Fruit fly (Drosophila melanogaster) whole organism, prepupa: Measurements from ENCODE around the gene mRpL30.
A peak's percentile ranks its signal among the peaks of the same experiment; 100 is the strongest.

Source experiments
- Blimp-1 ChIP-seq: fragments of 200-800 bp; sonication (Bioruptor generic); optimal IDR thresholded peaks from 3 replicates; lab custom pipeline; 2017; ENCODE audit warnings: missing biosample characterization, missing genetic modification characterization, mild to moderate bottlenecking, moderate library complexity, missing genetic modification reagents
- CG10631 ChIP-seq: fragments of 200-800 bp; sonication (Bioruptor generic); optimal IDR thresholded peaks from 2 replicates; lab custom pipeline; 2016; ENCODE audit warnings: missing biosample characterization, missing genetic modification characterization
- CG10669 ChIP-seq: fragments of 200-800 bp; sonication (Bioruptor generic); optimal IDR thresholded peaks from 3 replicates; lab custom pipeline; 2018; ENCODE audit warnings: missing biosample characterization, mild to moderate bottlenecking, missing genetic modification characterization, moderate library complexity
- CG11294 ChIP-seq: fragments of 200-800 bp; sonication (Bioruptor generic); IDR thresholded peaks from 2 replicates; pipeline ENCODE4 v1.3.6; 2022; ENCODE audit warnings: missing biosample characterization, missing genetic modification characterization
- CG11902 ChIP-seq: fragments of 200-800 bp; sonication (Bioruptor generic); optimal IDR thresholded peaks from 3 replicates; lab custom pipeline; 2016; ENCODE audit warnings: missing biosample characterization, missing genetic modification characterization
- CG15336 ChIP-seq: fragments of 200-800 bp; sonication (Bioruptor generic); IDR thresholded peaks from 2 replicates; pipeline ENCODE4 v1.3.6; 2022; ENCODE audit warnings: missing biosample characterization, missing genetic modification characterization
- CG1621 ChIP-seq: fragments of 200-800 bp; sonication (Bioruptor generic); optimal IDR thresholded peaks from 3 replicates; lab custom pipeline; 2018; ENCODE audit warnings: missing biosample characterization, mild to moderate bottlenecking, missing genetic modification characterization
- CG16779 ChIP-seq: fragments of 200-800 bp; sonication (Bioruptor generic); optimal IDR thresholded peaks from 3 replicates; lab custom pipeline; 2017; ENCODE audit warnings: missing biosample characterization, mild to moderate bottlenecking, missing genetic modification characterization
- CG3032 ChIP-seq: fragments of 200-800 bp; optimal IDR thresholded peaks from 2 replicates; lab custom pipeline; 2019; ENCODE audit warnings: missing biosample characterization, mild to moderate bottlenecking, missing genetic modification characterization, moderate library complexity
- CG31627 ChIP-seq: fragments of 200-800 bp; sonication (Bioruptor generic); optimal IDR thresholded peaks from 3 replicates; lab custom pipeline; 2016; ENCODE audit warnings: missing biosample characterization, missing genetic modification characterization
- CG32006 ChIP-seq: fragments of 200-800 bp; sonication (Bioruptor generic); optimal IDR thresholded peaks from 3 replicates; lab custom pipeline; 2017; ENCODE audit warnings: missing biosample characterization, mild to moderate bottlenecking, missing genetic modification characterization
- CG34406 ChIP-seq: fragments of 200-800 bp; sonication (Bioruptor generic); optimal IDR thresholded peaks from 3 replicates; lab custom pipeline; 2016; ENCODE audit warnings: missing biosample characterization, missing genetic modification characterization
- CG3919 ChIP-seq: fragments of 200-800 bp; sonication (Bioruptor generic); optimal IDR thresholded peaks from 3 replicates; lab custom pipeline; 2016; ENCODE audit warnings: missing biosample characterization, missing genetic modification characterization
- CG4318 ChIP-seq: fragments of 200-800 bp; sonication (Bioruptor generic); optimal IDR thresholded peaks from 3 replicates; lab custom pipeline; 2017; ENCODE audit warnings: missing biosample characterization, mild to moderate bottlenecking, missing genetic modification characterization
- CG6276 ChIP-seq: fragments of 200-800 bp; sonication (Bioruptor generic); optimal IDR thresholded peaks from 2 replicates; lab custom pipeline; 2017; ENCODE audit warnings: missing biosample characterization, mild to moderate bottlenecking, missing genetic modification characterization
- CG6792 ChIP-seq: fragments of 200-800 bp; sonication (Bioruptor generic); optimal IDR thresholded peaks from 3 replicates; lab custom pipeline; 2016; ENCODE audit warnings: missing biosample characterization, missing genetic modification characterization
- CG6808 ChIP-seq: fragments of 200-800 bp; sonication (Bioruptor generic); optimal IDR thresholded peaks from 3 replicates; lab custom pipeline; 2017; ENCODE audit warnings: missing biosample characterization, missing genetic modification characterization, mild to moderate bottlenecking, moderate library complexity, missing genetic modification reagents
- CG6854 ChIP-seq: fragments of 200-800 bp; sonication (Bioruptor generic); optimal IDR thresholded peaks from 2 replicates; lab custom pipeline; 2017; ENCODE audit warnings: missing biosample characterization, mild to moderate bottlenecking, missing genetic modification characterization
- CG7368 ChIP-seq: fragments of 200-800 bp; sonication (Bioruptor generic); optimal IDR thresholded peaks from 3 replicates; lab custom pipeline; 2016; ENCODE audit warnings: missing biosample characterization, missing genetic modification characterization
- CG8119 ChIP-seq: fragments of 200-800 bp; sonication (Bioruptor generic); IDR thresholded peaks from 3 replicates; pipeline ENCODE4 v1.3.6; 2022; ENCODE audit warnings: missing biosample characterization, missing genetic modification characterization
- CG8319 ChIP-seq: fragments of 200-800 bp; sonication (Bioruptor generic); optimal IDR thresholded peaks from 3 replicates; lab custom pipeline; 2016; ENCODE audit warnings: missing biosample characterization, missing genetic modification characterization
- CG8632 ChIP-seq: fragments of 200-800 bp; sonication (Bioruptor generic); optimal IDR thresholded peaks from 3 replicates; lab custom pipeline; 2016; ENCODE audit warnings: missing biosample characterization, missing genetic modification characterization
- CG9139 ChIP-seq: fragments of 200-800 bp; sonication (Bioruptor generic); optimal IDR thresholded peaks from 3 replicates; lab custom pipeline; 2017; ENCODE audit warnings: missing biosample characterization, mild to moderate bottlenecking, missing genetic modification characterization
- Eip75B ChIP-seq: fragments of 200-800 bp; sonication (Bioruptor generic); optimal IDR thresholded peaks from 3 replicates; lab custom pipeline; 2016; ENCODE audit warnings: missing biosample characterization, missing genetic modification characterization
- Eip78C ChIP-seq: fragments of 200-800 bp; sonication (Bioruptor generic); peaks from one replicate; lab custom pipeline; 2016; ENCODE audit warnings: missing biosample characterization, missing genetic modification characterization
- Eip93F ChIP-seq: fragments of 200-800 bp; sonication (Bioruptor generic); optimal IDR thresholded peaks from 2 replicates; lab custom pipeline; 2016; ENCODE audit warnings: missing biosample characterization, mild to moderate bottlenecking, missing genetic modification characterization
- Ets21C ChIP-seq: fragments of 200-800 bp; sonication (Bioruptor generic); optimal IDR thresholded peaks from 3 replicates; lab custom pipeline; 2016; ENCODE audit warnings: missing biosample characterization, missing genetic modification characterization
- Ets96B ChIP-seq: fragments of 200-800 bp; optimal IDR thresholded peaks from 2 replicates; lab custom pipeline; 2019; ENCODE audit warnings: missing biosample characterization, mild to moderate bottlenecking, missing genetic modification characterization, moderate library complexity
- Gug ChIP-seq: fragments of 200-800 bp; sonication (Bioruptor generic); IDR thresholded peaks from 2 replicates; pipeline ENCODE4 v1.3.6; 2022; ENCODE audit warnings: missing biosample characterization, missing genetic modification characterization
- Hr38 ChIP-seq: sonication (Bioruptor generic); optimal IDR thresholded peaks from 2 replicates; lab custom pipeline; 2016; ENCODE audit warnings: missing biosample characterization, missing genetic modification characterization
- Hr39 ChIP-seq: fragments of 200-800 bp; sonication (Bioruptor generic); optimal IDR thresholded peaks from 2 replicates; lab custom pipeline; 2016; ENCODE audit warnings: missing biosample characterization, missing genetic modification characterization
- Hr4 ChIP-seq: fragments of 200-800 bp; sonication (Bioruptor generic); optimal IDR thresholded peaks from 3 replicates; lab custom pipeline; 2016; ENCODE audit warnings: missing biosample characterization, missing genetic modification characterization
- Met ChIP-seq: fragments of 200-800 bp; sonication (Bioruptor generic); optimal IDR thresholded peaks from 3 replicates; lab custom pipeline; 2016; ENCODE audit warnings: missing biosample characterization, missing genetic modification characterization
- OdsH ChIP-seq: fragments of 200-800 bp; sonication (Bioruptor generic); optimal IDR thresholded peaks from 3 replicates; lab custom pipeline; 2016; ENCODE audit warnings: missing biosample characterization, missing genetic modification characterization
- Sox102F ChIP-seq: fragments of 200-800 bp; sonication (Bioruptor generic); optimal IDR thresholded peaks from 2 replicates; lab custom pipeline; 2016; ENCODE audit warnings: missing biosample characterization, mild to moderate bottlenecking, missing genetic modification characterization
- Sox15 ChIP-seq: fragments of 200-800 bp; sonication (Bioruptor generic); optimal IDR thresholded peaks from 3 replicates; lab custom pipeline; 2016; ENCODE audit warnings: missing biosample characterization, missing genetic modification characterization
- achi ChIP-seq: fragments of 200-800 bp; sonication (Bioruptor generic); optimal IDR thresholded peaks from 3 replicates; lab custom pipeline; 2016; ENCODE audit warnings: missing biosample characterization, missing genetic modification characterization
- cyc ChIP-seq: fragments of 200-800 bp; sonication (Bioruptor generic); optimal IDR thresholded peaks from 3 replicates; lab custom pipeline; 2016; ENCODE audit warnings: missing biosample characterization, missing genetic modification characterization
- dac ChIP-seq: fragments of 200-800 bp; sonication (Bioruptor generic); optimal IDR thresholded peaks from 2 replicates; lab custom pipeline; 2017; ENCODE audit warnings: missing biosample characterization, mild to moderate bottlenecking, missing genetic modification characterization
- dsx ChIP-seq: fragments of 200-800 bp; optimal IDR thresholded peaks from 3 replicates; lab custom pipeline; 2019; ENCODE audit warnings: missing biosample characterization, mild to moderate bottlenecking, missing genetic modification characterization, moderate library complexity; ENCODE audit not compliant: poor library complexity, severe bottlenecking
- eg ChIP-seq: fragments of 200-800 bp; sonication (Bioruptor generic); IDR thresholded peaks from 3 replicates; pipeline ENCODE4 v1.3.6; 2022; ENCODE audit warnings: missing biosample characterization, missing genetic modification characterization
- esn ChIP-seq: fragments of 200-800 bp; sonication (Bioruptor generic); optimal IDR thresholded peaks from 2 replicates; lab custom pipeline; 2016; ENCODE audit warnings: missing biosample characterization, mild to moderate bottlenecking, missing genetic modification characterization, moderate library complexity
- fd59A ChIP-seq: fragments of 200-800 bp; sonication (Bioruptor generic); optimal IDR thresholded peaks from 2 replicates; lab custom pipeline; 2017; ENCODE audit warnings: missing biosample characterization, mild to moderate bottlenecking, missing genetic modification characterization, missing genetic modification reagents
- net ChIP-seq: fragments of 200-800 bp; sonication (Bioruptor generic); optimal IDR thresholded peaks from 3 replicates; lab custom pipeline; 2016; ENCODE audit warnings: missing biosample characterization, missing genetic modification characterization
- pdm3 ChIP-seq: fragments of 200-800 bp; sonication (Bioruptor generic); optimal IDR thresholded peaks from 3 replicates; lab custom pipeline; 2016; ENCODE audit warnings: missing biosample characterization, missing genetic modification characterization
- spab ChIP-seq: fragments of 200-800 bp; sonication (Bioruptor generic); optimal IDR thresholded peaks from 2 replicates; lab custom pipeline; 2017; ENCODE audit warnings: missing biosample characterization, mild to moderate bottlenecking, missing genetic modification characterization, missing genetic modification reagents
- ss ChIP-seq, 2 experiments: fragments of 200-800 bp; sonication (Bioruptor generic); optimal IDR thresholded peaks; 2 replicates in 1 of 2; 3 replicates in 1 of 2; lab custom pipeline; 2017 to 2018; ENCODE audit warnings: mild to moderate bottlenecking in 2 of 2, missing biosample characterization in 2 of 2, missing genetic modification characterization in 2 of 2, moderate library complexity in 1 of 2

The mRpL30 gene

dm6 chrX:4684444-4684924, 36.8 kb downstream of the mRpL30 start (continued):
- TF ChIP-seq fd59A (GFP tag; lab: Kevin White, UChicago) (peak; percentile 27), net (GFP tag; lab: Kevin White, UChicago) (peak; percentile 78), eg (peak; percentile 92), CG8632 (peak; percentile 77), CG6792 (GFP tag; lab: Kevin White, UChicago) (peak; percentile 80), CG11902 (GFP tag; lab: Kevin White, UChicago) (peak; percentile 83), dsx (GFP tag; lab: Kevin White, UChicago) (peak; percentile 69), Hr4 (GFP tag; lab: Kevin White, UChicago) (peak; percentile 74), CG7368 (GFP tag; lab: Kevin White, UChicago) (peak; percentile 80), pdm3 (GFP tag; lab: Kevin White, UChicago) (peak; percentile 84), CG6276 (peak; percentile 72), CG10669 (GFP tag; lab: Kevin White, UChicago) (peak; percentile 72), cyc (peak; percentile 89), Eip75B (GFP tag; lab: Kevin White, UChicago) (peak; percentile 68), CG16779 (peak; percentile 66), Sox15 (GFP tag; lab: Kevin White, UChicago) (peak; percentile 78), Gug (peak; percentile 74), ss (GFP tag; optimal IDR thresholded peaks at IDR 0.05; lab: Kevin White, UChicago) (peak; percentile 67 to 71), Eip78C (GFP tag; lab: Kevin White, UChicago) (peak; percentile 90), OdsH (GFP tag; lab: Kevin White, UChicago) (peak; percentile 84), Met (GFP tag; lab: Kevin White, UChicago) (peak; percentile 86), CG4318 (GFP tag; lab: Kevin White, UChicago) (peak; percentile 47), CG10631 (GFP tag; lab: Kevin White, UChicago) (peak; percentile 80)

- TF ChIP-seq CG6808 (GFP tag; lab: Kevin White, UChicago) (peak; percentile 81), dac (peak; percentile 75), Hr38 (GFP tag; lab: Kevin White, UChicago) (no peak), Hr39 (GFP tag; lab: Kevin White, UChicago) (no peak), dsx (GFP tag; lab: Kevin White, UChicago) (peak; percentile 65), Ets96B (tag; lab: Kevin White, UChicago) (peak; percentile 77), Hr4 (GFP tag; lab: Kevin White, UChicago) (peak; percentile 36), CG3032 (tag; lab: Kevin White, UChicago) (peak; percentile 63), CG11294 (GFP tag; lab: Robert Waterston, UW) (0 out of 2 replicates have a peak, but pooled peaks have one; percentile 13), CG3919 (GFP tag; lab: Kevin White, UChicago) (no peak), pdm3 (GFP tag; lab: Kevin White, UChicago) (peak; percentile 60), CG32006 (GFP tag; lab: Kevin White, UChicago) (peak; percentile 81), Sox102F (GFP tag; lab: Kevin White, UChicago) (peak; percentile 53), achi (peak; percentile 60), CG10669 (GFP tag; lab: Kevin White, UChicago) (peak; percentile 56), CG7368 (GFP tag; lab: Kevin White, UChicago) (no peak), Eip75B (GFP tag; lab: Kevin White, UChicago) (peak; percentile 39), Eip78C (GFP tag; lab: Kevin White, UChicago) (peak; percentile 50), Ets21C (GFP tag; lab: Kevin White, UChicago) (no peak), CG15336 (GFP tag; lab: Robert Waterston, UW) (peak; percentile 73), CG31627 (GFP tag; lab: Kevin White, UChicago) (no peak), OdsH (GFP tag; lab: Kevin White, UChicago) (peak; percentile 40), cyc (no peak), CG9139 (GFP tag; lab: Kevin White, UChicago) (peak; percentile 82), CG34406 (GFP tag; lab: Kevin White, UChicago) (peak; percentile 42), net (GFP tag; lab: Kevin White, UChicago) (peak; percentile 75), Blimp-1 (GFP tag; lab: Kevin White, UChicago) (peak; percentile 5), CG6854 (GFP tag; lab: Kevin White, UChicago) (peak; percentile 40), CG8319 (GFP tag; lab: Kevin White, UChicago) (no peak), CG6792 (GFP tag; lab: Kevin White, UChicago) (no peak), CG16779 (peak; percentile 83), CG10631 (GFP tag; lab: Kevin White, UChicago) (peak; percentile 51), spab (GFP tag; lab: Kevin White, UChicago) (peak; percentile 71), Eip93F (peak; percentile 2), esn (peak; percentile 11), CG1621 (tag; lab: Kevin White, UChicago) (peak; percentile 58), CG6276 (peak; percentile 91), CG8119 (GFP tag; lab: Robert Waterston, UW) (peak; percentile 69)
Observed at dm6 chrX:4686150-4686549, 38.5 kb downstream of the mRpL30 start.
